Worm (Caenorhabditis elegans): ENCODE results near the gene Y75B8A.34.

Gene Y75B8A.34

ce11 chrIII:12351301-12351700 is 8.1 kb upstream of the Y75B8A.34 start, which contains the start of the genes pph-4.1 and Y75B8A.31 (continued):
- TF ChIP-seq Y75B8A.6 (GFP tag; IDR thresholded peaks at IDR 0.05): no peak
- peak; percentile 99 for TF ChIP-seq mes-2 (tag; optimal IDR thresholded peaks at IDR 0.05; ENCODE audit: poor library complexity, severe bottlenecking)
- peak; percentile 22 for TF ChIP-seq ztf-7 (tag; optimal IDR thresholded peaks at IDR 0.05)
- peak; percentile 84 for TF ChIP-seq dve-1 (tag; optimal IDR thresholded peaks at IDR 0.05; ENCODE audit: insufficient read depth)
- TF ChIP-seq mxl-2 (GFP tag; conservative IDR thresholded peaks at IDR 0.05): no peak
- TF ChIP-seq zfp-2 (tag; optimal IDR thresholded peaks at IDR 0.05): peak; percentile 44
- no peak for TF ChIP-seq nhr-76 (tag; optimal IDR thresholded peaks at IDR 0.05)
- TF ChIP-seq hlh-11 (tag; optimal IDR thresholded peaks at IDR 0.05): peak; percentile 75
- TF ChIP-seq nhr-41 (GFP tag; IDR thresholded peaks at IDR 0.05): no peak
- TF ChIP-seq spr-1 (tag; optimal IDR thresholded peaks at IDR 0.05): peak; percentile 41
- TF ChIP-seq nhr-11 (tag; optimal IDR thresholded peaks at IDR 0.05): no peak
- TF ChIP-seq ceh-20 (GFP tag; IDR thresholded peaks at IDR 0.05): peak; percentile 54; the same call in 1 of the 2 replicates
- TF ChIP-seq duxl-1 (tag; optimal IDR thresholded peaks at IDR 0.05; ENCODE audit: poor library complexity): peak; percentile 0
- peak; percentile 99 for TF ChIP-seq lin-38 (GFP tag; IDR thresholded peaks at IDR 0.05)
- no peak for TF ChIP-seq zag-1 (tag; optimal IDR thresholded peaks at IDR 0.05)
- TF ChIP-seq ZK337.2 (GFP tag; IDR thresholded peaks at IDR 0.05): peak; percentile 77
- no peak for TF ChIP-seq ceh-82 (tag; optimal IDR thresholded peaks at IDR 0.05)
- TF ChIP-seq ceh-62 (tag; optimal IDR thresholded peaks at IDR 0.05): no peak
- TF ChIP-seq dmd-6 (GFP tag; IDR thresholded peaks at IDR 0.05): peak; percentile 75
- no peak for TF ChIP-seq nhr-25 (tag; optimal IDR thresholded peaks at IDR 0.05; ENCODE audit: borderline replicate concordance, insufficient read depth)
- TF ChIP-seq hmg-1.1 (GFP tag; IDR thresholded peaks at IDR 0.05): 0 out of 2 replicates have a peak, but pooled peaks have one; percentile 16
- no peak for TF ChIP-seq fos-1 (tag; optimal IDR thresholded peaks at IDR 0.05)
- TF ChIP-seq attf-4 (tag; optimal IDR thresholded peaks at IDR 0.05): no peak
- TF ChIP-seq tra-1 (GFP tag; IDR thresholded peaks at IDR 0.05): no peak
- peak; percentile 71 for TF ChIP-seq nhr-28 (tag; optimal IDR thresholded peaks at IDR 0.05)
- TF ChIP-seq set-16 (GFP tag; IDR thresholded peaks at IDR 0.05): no peak
- TF ChIP-seq pqm-1 (tag; optimal IDR thresholded peaks at IDR 0.05): no peak
- 0 out of 2 replicates have a peak, but pooled peaks have one; percentile 45 for TF ChIP-seq Y48G9A.11 (GFP tag; IDR thresholded peaks at IDR 0.05)
- TF ChIP-seq fkh-10 (GFP tag; optimal IDR thresholded peaks at IDR 0.05): no peak
- TF ChIP-seq F26F4.8 (GFP tag; conservative IDR thresholded peaks at IDR 0.05): no peak
- no peak for TF ChIP-seq tag-97 (GFP tag; IDR thresholded peaks at IDR 0.05)
- TF ChIP-seq mxl-3 (GFP tag; optimal IDR thresholded peaks at IDR 0.05): no peak
- TF ChIP-seq lin-13 (GFP tag; optimal IDR thresholded peaks at IDR 0.05): peak; percentile 81
- TF ChIP-seq ceh-44 (GFP tag; IDR thresholded peaks at IDR 0.05): 0 out of 2 replicates have a peak, but pooled peaks have one; percentile 31
- TF ChIP-seq aha-1 (tag): no peak
- TF ChIP-seq unc-130 (GFP tag; optimal IDR thresholded peaks at IDR 0.05): peak; percentile 95
- TF ChIP-seq Y105C5A.15 (GFP tag; IDR thresholded peaks at IDR 0.05): no peak
- peak; percentile 69 for TF ChIP-seq pha-4 (GFP tag; IDR thresholded peaks at IDR 0.05)
- TF ChIP-seq pha-4 (tag; optimal IDR thresholded peaks at IDR 0.05): no peak
- TF ChIP-seq jun-1 (tag; optimal IDR thresholded peaks at IDR 0.05): no peak
- TF ChIP-seq skn-1 (tag; optimal IDR thresholded peaks at IDR 0.05): no peak
- no peak for TF ChIP-seq nhr-111 (GFP tag; optimal IDR thresholded peaks at IDR 0.05)
- TF ChIP-seq madf-9 (GFP tag; conservative IDR thresholded peaks at IDR 0.05): no peak; the same call in 1 of the 2 replicates
- no peak for TF ChIP-seq mdl-1 (tag; optimal IDR thresholded peaks at IDR 0.05)
- TF ChIP-seq nhr-6 (tag; optimal IDR thresholded peaks at IDR 0.05): peak; percentile 77
- TF ChIP-seq F49E8.2 (tag; optimal IDR thresholded peaks at IDR 0.05; ENCODE audit: borderline replicate concordance): peak; percentile 34
- TF ChIP-seq F10B5.3 (tag; optimal IDR thresholded peaks at IDR 0.05): peak; percentile 25
- no peak for TF ChIP-seq ctbp-1 (GFP tag; IDR thresholded peaks at IDR 0.05)
- TF ChIP-seq hlh-30 (tag; optimal IDR thresholded peaks at IDR 0.05; ENCODE audit: insufficient read depth): peak; percentile 67
- TF ChIP-seq T20F7.1 (GFP tag; optimal IDR thresholded peaks at IDR 0.05): no peak
- no peak for TF ChIP-seq ztf-11 (tag; optimal IDR thresholded peaks at IDR 0.05)
- TF ChIP-seq egl-27 (tag; optimal IDR thresholded peaks at IDR 0.05): no peak

All from whole organism, L4 larva.